Fruit fly (Drosophila melanogaster): ENCODE data around the gene fd3F.

Gene fd3F

dm6 chrX:3840962-3841361 lies 38.8 kb downstream of the fd3F start (continued):
- TF ChIP-seq az2 (GFP tag; optimal IDR thresholded peaks at IDR 0.05) (no peak), gcm (GFP tag; optimal IDR thresholded peaks at IDR 0.05) (no peak), zf30C (GFP tag; optimal IDR thresholded peaks at IDR 0.05) (no peak), GATAe (GFP tag; conservative IDR thresholded peaks at IDR 0.05) (no peak), phol (tag; optimal IDR thresholded peaks at IDR 0.05) (peak; percentile 78), ftz-f1 (GFP tag; optimal IDR thresholded peaks at IDR 0.05) (no peak), unpg (GFP tag; optimal IDR thresholded peaks at IDR 0.05) (no peak), ranshi (GFP tag; IDR thresholded peaks at IDR 0.05) (no peak), CG13296 (GFP tag; optimal IDR thresholded peaks at IDR 0.05) (no peak), CG14014 (GFP tag; IDR thresholded peaks at IDR 0.05) (peak; percentile 21; the same call in 1 of the 2 replicates), scrt (GFP tag; optimal IDR thresholded peaks at IDR 0.05) (no peak), CG4424 (GFP tag; optimal IDR thresholded peaks at IDR 0.05) (no peak), Mad (GFP tag; optimal IDR thresholded peaks at IDR 0.05) (no peak), CG32532 (GFP tag; IDR thresholded peaks at IDR 0.05) (no peak; the same call in 1 of the 2 replicates), CG18619 (GFP tag; optimal IDR thresholded peaks at IDR 0.05) (no peak), cg (GFP tag; optimal IDR thresholded peaks at IDR 0.05) (peak; percentile 60), CG13424 (tag; optimal IDR thresholded peaks at IDR 0.05) (no peak), Hmr (GFP tag; optimal IDR thresholded peaks at IDR 0.05) (no peak), CG8944 (GFP tag; optimal IDR thresholded peaks at IDR 0.05) (no peak), sens-2 (GFP tag; IDR thresholded peaks at IDR 0.05) (no peak), kni (GFP tag; optimal IDR thresholded peaks at IDR 0.05) (peak; percentile 79), corto (GFP tag; optimal IDR thresholded peaks at IDR 0.05) (peak; percentile 15), Nf-YB (GFP tag; optimal IDR thresholded peaks at IDR 0.05) (no peak), dmrt99B (tag; optimal IDR thresholded peaks at IDR 0.05) (no peak), wor (GFP tag; IDR thresholded peaks at IDR 0.05) (no peak), CG34376 (GFP tag; optimal IDR thresholded peaks at IDR 0.05) (peak; percentile 24), CG11456 (GFP tag; IDR thresholded peaks at IDR 0.05) (no peak), HmgZ (tag; optimal IDR thresholded peaks at IDR 0.05) (no peak), pan (optimal IDR thresholded peaks at IDR 0.05) (no peak), pan (GFP tag; optimal IDR thresholded peaks at IDR 0.05 in 1 of 2, IDR thresholded peaks at IDR 0.05 in 1 of 2) (no peak), CG10321 (GFP tag; IDR thresholded peaks at IDR 0.05) (no peak), CG7987 (GFP tag; optimal IDR thresholded peaks at IDR 0.05) (no peak), CG15011 (GFP tag; optimal IDR thresholded peaks at IDR 0.05) (no peak), Chrac-16 (GFP tag; optimal IDR thresholded peaks at IDR 0.05) (no peak), CG33213 (GFP tag; optimal IDR thresholded peaks at IDR 0.05) (no peak), CG10979 (tag; optimal IDR thresholded peaks at IDR 0.05) (no peak), Opbp (GFP tag; IDR thresholded peaks at IDR 0.05; ENCODE audit: partially characterized antibody) (no peak), maf-S (GFP tag; optimal IDR thresholded peaks at IDR 0.05) (no peak), cwo (GFP tag; optimal IDR thresholded peaks at IDR 0.05) (no peak), Adf1 (GFP tag; IDR thresholded peaks at IDR 0.05) (peak; percentile 23; the same call in 1 of the 2 replicates), CG6175 (GFP tag; IDR thresholded peaks at IDR 0.05) (0 out of 3 replicates have a peak, but pooled peaks have one; percentile 44), CG3163 (GFP tag; optimal IDR thresholded peaks at IDR 0.05) (peak; percentile 79), CG4360 (GFP tag; IDR thresholded peaks at IDR 0.05) (no peak), Dad (GFP tag; optimal IDR thresholded peaks at IDR 0.05) (no peak), CG3281 (GFP tag; optimal IDR thresholded peaks at IDR 0.05) (no peak), CG10543 (GFP tag; optimal IDR thresholded peaks at IDR 0.05) (peak; percentile 20), bowl (GFP tag; IDR thresholded peaks at IDR 0.05) (peak; percentile 42; the same call in 1 of the 2 replicates), CG3065 (GFP tag; optimal IDR thresholded peaks at IDR 0.05) (no peak), Med (GFP tag) (peak; percentile 45), vvl (GFP tag; IDR thresholded peaks at IDR 0.05) (no peak), Camta (GFP tag; optimal IDR thresholded peaks at IDR 0.05) (no peak), pzg (GFP tag; optimal IDR thresholded peaks at IDR 0.05) (no peak)

Measured in whole organism, embryonic.